Worm (Caenorhabditis elegans) whole organism, L1 larva: ENCODE results near the gene srw-79.

Experiments used
- C04F5.9 ChIP-seq: sonication (generic microtip); optimal IDR thresholded peaks from 2 replicates; lab custom pipeline; 2016; ENCODE audit warnings: missing genetic modification characterization, missing compliant biosample characterization
- C34B4.2 ChIP-seq: sonication (generic microtip); optimal IDR thresholded peaks from 2 replicates; lab custom pipeline; 2017; ENCODE audit warnings: mild to moderate bottlenecking, missing genetic modification characterization, missing compliant biosample characterization
- F16B12.6 ChIP-seq: fragments of 150-350 bp; optimal IDR thresholded peaks from 2 replicates; lab custom pipeline; 2014; ENCODE audit warnings: missing biosample characterization, missing genetic modification characterization
- aha-1 ChIP-seq: fragments of 150-350 bp; optimal IDR thresholded peaks from 2 replicates; lab custom pipeline; 2014; ENCODE audit warnings: missing biosample characterization, missing genetic modification characterization
- blmp-1 ChIP-seq: fragments of 150-350 bp; optimal IDR thresholded peaks from 2 replicates; lab custom pipeline; 2014; ENCODE audit warnings: missing biosample characterization, missing genetic modification characterization
- ceh-8 ChIP-seq: fragments of 200-800 bp; sonication (Bioruptor generic); optimal IDR thresholded peaks from 2 replicates; lab custom pipeline; 2018; ENCODE audit warnings: mild to moderate bottlenecking, missing genetic modification characterization, moderate library complexity, missing compliant biosample characterization
- ceh-88 ChIP-seq: fragments of 200-800 bp; sonication (Bioruptor generic); IDR thresholded peaks from 2 replicates; pipeline ENCODE4 v1.3.6; 2022; ENCODE audit warnings: missing genetic modification characterization, missing compliant biosample characterization
- ces-1 ChIP-seq: fragments of 150-350 bp; optimal IDR thresholded peaks from 2 replicates; lab custom pipeline; 2014; ENCODE audit warnings: missing biosample characterization, missing genetic modification reagents, missing genetic modification characterization
- dsc-1 ChIP-seq: sonication (generic microtip); optimal IDR thresholded peaks from 2 replicates; lab custom pipeline; 2016; ENCODE audit warnings: mild to moderate bottlenecking, missing genetic modification characterization, missing compliant biosample characterization
- efl-1 ChIP-seq, 4 experiments: fragments of 150-350 bp; optimal IDR thresholded peaks in 3 of 4; peaks in 1 of 4; 1 replicate in 1 of 4; 2 replicates in 3 of 4; lab custom pipeline; 2014; ENCODE audit warnings: missing biosample characterization in 2 of 4, missing genetic modification characterization in 2 of 4, missing genetic modification reagents in 2 of 4
- efl-3 ChIP-seq: fragments of 200-800 bp; sonication (Bioruptor generic); optimal IDR thresholded peaks from 2 replicates; lab custom pipeline; 2018; ENCODE audit warnings: mild to moderate bottlenecking, missing genetic modification characterization, missing compliant biosample characterization
- egl-27 ChIP-seq, 2 experiments: fragments of 150-350 bp in 1 of 2; sonication (generic microtip); optimal IDR thresholded peaks; 3 replicates each; lab custom pipeline; 2017 to 2018; ENCODE audit warnings: missing biosample characterization in 2 of 2, missing genetic modification characterization in 2 of 2, missing genetic modification reagents in 2 of 2
- elt-2 ChIP-seq: sonication (generic microtip); optimal IDR thresholded peaks from 2 replicates; lab custom pipeline; 2016; ENCODE audit warnings: missing genetic modification characterization, mild to moderate bottlenecking, inconsistent platforms, missing compliant biosample characterization, missing genetic modification reagents
- elt-3 ChIP-seq, 6 experiments: fragments of 150-350 bp in 1 of 6; sonication (generic microtip); optimal IDR thresholded peaks; 2 replicates each; lab custom pipeline; 2017 to 2018; ENCODE audit warnings: missing biosample characterization in 6 of 6, missing genetic modification characterization in 6 of 6, inconsistent platforms in 1 of 6
- ets-5 ChIP-seq: fragments of 200-800 bp; sonication (Bioruptor generic); IDR thresholded peaks from 2 replicates; pipeline ENCODE4 v1.3.6; 2022; ENCODE audit warnings: missing genetic modification characterization, missing compliant biosample characterization
- fkh-10 ChIP-seq: sonication (generic microtip); optimal IDR thresholded peaks from 2 replicates; lab custom pipeline; 2017; ENCODE audit warnings: missing biosample characterization, missing genetic modification reagents, missing genetic modification characterization
- fkh-4 ChIP-seq: sonication (generic microtip); optimal IDR thresholded peaks from 2 replicates; lab custom pipeline; 2016; ENCODE audit warnings: missing compliant biosample characterization, missing genetic modification characterization, borderline replicate concordance
- fkh-8 ChIP-seq: sonication (generic microtip); optimal IDR thresholded peaks from 2 replicates; lab custom pipeline; 2016; ENCODE audit warnings: mild to moderate bottlenecking, missing genetic modification characterization, missing compliant biosample characterization
- fos-1 ChIP-seq: fragments of 150-350 bp; optimal IDR thresholded peaks from 2 replicates; lab custom pipeline; 2014; ENCODE audit warnings: missing biosample characterization, missing genetic modification characterization
- hpl-2 ChIP-seq: fragments of 150-350 bp; optimal IDR thresholded peaks from 2 replicates; lab custom pipeline; 2014; ENCODE audit warnings: missing biosample characterization, missing genetic modification reagents, missing genetic modification characterization
- irx-1 ChIP-seq: sonication (generic microtip); optimal IDR thresholded peaks from 2 replicates; lab custom pipeline; 2016; ENCODE audit warnings: missing genetic modification characterization, missing compliant biosample characterization
- isw-1 ChIP-seq: fragments of 200-800 bp; sonication (Bioruptor generic); IDR thresholded peaks from 2 replicates; pipeline ENCODE4 v1.3.6; 2022; ENCODE audit warnings: missing genetic modification characterization, missing compliant biosample characterization
- lin-14 ChIP-seq: fragments of 200-800 bp; sonication (Bioruptor generic); optimal IDR thresholded peaks from 2 replicates; lab custom pipeline; 2018; ENCODE audit warnings: mild to moderate bottlenecking, missing genetic modification characterization, moderate library complexity, missing compliant biosample characterization
- lin-15B ChIP-seq: fragments of 150-350 bp; sonication (generic microtip); optimal IDR thresholded peaks from 3 replicates; lab custom pipeline; 2014; ENCODE audit warnings: missing biosample characterization, missing genetic modification characterization
- lin-35 ChIP-seq, 2 experiments: fragments of 150-350 bp; optimal IDR thresholded peaks; 2 replicates each; lab custom pipeline; 2014; ENCODE audit warnings: missing biosample characterization in 2 of 2, missing genetic modification characterization in 2 of 2, missing genetic modification reagents in 2 of 2
- lir-3 ChIP-seq: sonication (generic microtip); optimal IDR thresholded peaks from 2 replicates; lab custom pipeline; 2016; ENCODE audit warnings: mild to moderate bottlenecking, missing genetic modification characterization, moderate library complexity, missing compliant biosample characterization; ENCODE audit not compliant: poor library complexity
- lsy-2 ChIP-seq, 2 experiments: fragments of 150-350 bp; optimal IDR thresholded peaks; 2 replicates each; lab custom pipeline; 2014; ENCODE audit warnings: missing biosample characterization in 2 of 2, missing genetic modification characterization in 2 of 2
- mab-9 ChIP-seq: fragments of 200-800 bp; sonication (Bioruptor generic); IDR thresholded peaks from 2 replicates; pipeline ENCODE4 v1.3.6; 2022; ENCODE audit warnings: missing genetic modification reagents, missing genetic modification characterization, missing compliant biosample characterization
- nhr-12 ChIP-seq: sonication (generic microtip); optimal IDR thresholded peaks from 2 replicates; lab custom pipeline; 2017; ENCODE audit warnings: missing biosample characterization, missing genetic modification characterization
- nhr-19 ChIP-seq: fragments of 200-800 bp; sonication (Bioruptor generic); conservative IDR thresholded peaks from 2 replicates; pipeline ENCODE4 v1.3.6; 2022; ENCODE audit warnings: missing genetic modification characterization, missing compliant biosample characterization
- nhr-20 ChIP-seq: sonication (generic microtip); optimal IDR thresholded peaks from 2 replicates; lab custom pipeline; 2016; ENCODE audit warnings: mild to moderate bottlenecking, missing genetic modification characterization, missing compliant biosample characterization
- nhr-28 ChIP-seq: fragments of 150-350 bp; optimal IDR thresholded peaks from 2 replicates; lab custom pipeline; 2014; ENCODE audit warnings: missing biosample characterization, missing genetic modification characterization
- nhr-47 ChIP-seq: sonication (generic microtip); optimal IDR thresholded peaks from 2 replicates; lab custom pipeline; 2016; ENCODE audit warnings: mild to moderate bottlenecking, missing genetic modification characterization, moderate library complexity, missing compliant biosample characterization
- nhr-85 ChIP-seq: sonication (generic microtip); peaks from one replicate; lab custom pipeline; 2016; ENCODE audit warnings: missing genetic modification characterization, inconsistent platforms, missing compliant biosample characterization
- pax-3 ChIP-seq: fragments of 200-800 bp; sonication (Bioruptor generic); optimal IDR thresholded peaks from 2 replicates; lab custom pipeline; 2018; ENCODE audit warnings: mild to moderate bottlenecking, missing genetic modification characterization, moderate library complexity, missing compliant biosample characterization
- rnt-1 ChIP-seq: sonication (generic microtip); optimal IDR thresholded peaks from 2 replicates; lab custom pipeline; 2016; ENCODE audit warnings: mild to moderate bottlenecking, missing genetic modification characterization, moderate library complexity, missing compliant biosample characterization
- skn-1 ChIP-seq: fragments of 150-350 bp; optimal IDR thresholded peaks from 2 replicates; lab custom pipeline; 2014; ENCODE audit warnings: missing biosample characterization, missing genetic modification characterization
- snpc-4 ChIP-seq: fragments of 150-350 bp; optimal IDR thresholded peaks from 2 replicates; lab custom pipeline; 2014; ENCODE audit warnings: missing biosample characterization, missing genetic modification characterization
- snu-23 ChIP-seq: sonication (generic microtip); optimal IDR thresholded peaks from 2 replicates; lab custom pipeline; 2016; ENCODE audit warnings: missing genetic modification characterization, missing compliant biosample characterization
- sox-4 ChIP-seq: sonication (generic microtip); optimal IDR thresholded peaks from 2 replicates; lab custom pipeline; 2016; ENCODE audit warnings: missing genetic modification characterization, missing compliant biosample characterization
- swsn-7 ChIP-seq: sonication (generic microtip); optimal IDR thresholded peaks from 2 replicates; lab custom pipeline; 2016; ENCODE audit warnings: missing genetic modification characterization, missing compliant biosample characterization
- tbx-2 ChIP-seq: sonication (generic microtip); optimal IDR thresholded peaks from 2 replicates; lab custom pipeline; 2016; ENCODE audit warnings: missing genetic modification characterization, missing compliant biosample characterization
- tlp-1 ChIP-seq: fragments of 150-350 bp; optimal IDR thresholded peaks from 2 replicates; lab custom pipeline; 2014; ENCODE audit warnings: missing biosample characterization, missing genetic modification characterization
- unc-130 ChIP-seq: fragments of 150-350 bp; optimal IDR thresholded peaks from 2 replicates; lab custom pipeline; 2017; ENCODE audit warnings: missing biosample characterization, missing genetic modification characterization, inconsistent platforms
- vab-15 ChIP-seq: sonication (generic microtip); optimal IDR thresholded peaks from 2 replicates; lab custom pipeline; 2017; ENCODE audit warnings: missing genotype, mild to moderate bottlenecking, missing genetic modification characterization, missing compliant biosample characterization
- zag-1 ChIP-seq: fragments of 150-350 bp; optimal IDR thresholded peaks from 2 replicates; lab custom pipeline; 2014; ENCODE audit warnings: missing biosample characterization, missing genetic modification characterization

srw-79 gene

ce11 chrII:2955656-2956115 lies 9.1 kb downstream of the srw-79 start, which contains the start of gene irld-48:
Gene irld-48 (plus strand): TSS chrII:2956065.
- TF ChIP-seq fkh-10 (no peak), ceh-88 (GFP tag; lab: Robert Waterston, UW) (no peak), blmp-1 (tag; lab: Kevin White, UChicago) (no peak), swsn-7 (no peak), nhr-19 (no peak), aha-1 (tag; lab: Kevin White, UChicago) (no peak), efl-1 (optimal IDR thresholded peaks at IDR 0.05; lab: Kevin White, UChicago) (no peak), efl-1 (GFP tag; optimal IDR thresholded peaks at IDR 0.05 in 1 of 2; lab: Kevin White, UChicago) (no peak), elt-2 (tag; lab: Kevin White, UChicago) (no peak), ets-5 (GFP tag; lab: Robert Waterston, UW) (no peak), nhr-47 (tag; lab: Kevin White, UChicago) (no peak), C34B4.2 (tag; lab: Kevin White, UChicago) (no peak), dsc-1 (tag; lab: Kevin White, UChicago) (no peak), snpc-4 (tag; lab: Kevin White, UChicago) (no peak), rnt-1 (tag; lab: Kevin White, UChicago) (no peak), zag-1 (tag; lab: Kevin White, UChicago) (no peak), tbx-2 (tag; lab: Kevin White, UChicago) (no peak), nhr-85 (tag; lab: Kevin White, UChicago) (no peak), lsy-2 (tag; optimal IDR thresholded peaks at IDR 0.05; lab: Kevin White, UChicago) (no peak)

- TF ChIP-seq F16B12.6 (tag; lab: Kevin White, UChicago) (no peak), irx-1 (tag; lab: Kevin White, UChicago) (no peak), fkh-4 (tag; lab: Kevin White, UChicago) (no peak), elt-2 (tag; lab: Kevin White, UChicago) (no peak), fos-1 (no peak), egl-27 (tag; optimal IDR thresholded peaks at IDR 0.05; lab: Kevin White, UChicago) (no peak)
- TF ChIP-seq, all 84 proteins: peak for 0
Observed at ce11 chrII:2958308-2958707, 11.8 kb downstream of the srw-79 start, which contains the start of gene srw-60. Gene srw-60 (plus strand): TSS chrII:2958608.

- no peak for TF ChIP-seq unc-130
- no peak for TF ChIP-seq skn-1 (tag; lab: Kevin White, UChicago)
- peak; percentile 29 for TF ChIP-seq fkh-8 (tag; lab: Kevin White, UChicago)
- no peak for TF ChIP-seq rnt-1 (tag; lab: Kevin White, UChicago)
- no peak for TF ChIP-seq C04F5.9 (tag; lab: Kevin White, UChicago)
- peak; percentile 36 for TF ChIP-seq ceh-8
- TF ChIP-seq vab-15, result no peak
- TF ChIP-seq snu-23 (GFP tag; lab: Kevin White, UChicago), result no peak
- TF ChIP-seq elt-2 (tag; lab: Kevin White, UChicago), result no peak
- no peak for TF ChIP-seq lir-3 (tag; lab: Kevin White, UChicago)
- no peak for TF ChIP-seq elt-3 (tag; optimal IDR thresholded peaks at IDR 0.05; lab: Kevin White, UChicago)
- peak; percentile 71 for TF ChIP-seq nhr-20 (tag; lab: Kevin White, UChicago)
- TF ChIP-seq swsn-7, result peak; percentile 53
- TF ChIP-seq efl-3, result no peak
- TF ChIP-seq lin-35 (GFP tag; optimal IDR thresholded peaks at IDR 0.05; lab: Kevin White, UChicago), result peak in 1 of 2 experiments; percentile 31
- no peak for TF ChIP-seq pax-3 (tag; lab: Kevin White, UChicago)
- TF ChIP-seq egl-27 (tag; optimal IDR thresholded peaks at IDR 0.05; lab: Kevin White, UChicago), result no peak
- TF ChIP-seq ces-1, result peak; percentile 6
- peak; percentile 40; the same call in 1 of the 2 replicates for TF ChIP-seq isw-1 (GFP tag; lab: Robert Waterston, UW)
- TF ChIP-seq sox-4 (tag; lab: Kevin White, UChicago), result no peak
- TF ChIP-seq tlp-1, result no peak
- TF ChIP-seq nhr-12 (tag; lab: Kevin White, UChicago), result no peak
- 0 out of 2 replicates have a peak, but pooled peaks have one; percentile 32 for TF ChIP-seq mab-9 (GFP tag; lab: Robert Waterston, UW)
- TF ChIP-seq tbx-2 (tag; lab: Kevin White, UChicago), result peak; percentile 38
- TF ChIP-seq hpl-2, result no peak
- no peak for TF ChIP-seq F16B12.6 (tag; lab: Kevin White, UChicago)
- TF ChIP-seq nhr-28, result no peak
- no peak for TF ChIP-seq lin-15B (tag; lab: Kevin White, UChicago)
- TF ChIP-seq nhr-19, result no peak
- TF ChIP-seq C34B4.2 (tag; lab: Kevin White, UChicago), result no peak
- TF ChIP-seq lin-14 (GFP tag; lab: Kevin White, UChicago), result peak; percentile 93
- no peak for TF ChIP-seq nhr-47 (tag; lab: Kevin White, UChicago)
- peak in 1 of 2 experiments; percentile 28 for TF ChIP-seq lsy-2 (tag; optimal IDR thresholded peaks at IDR 0.05; lab: Kevin White, UChicago)
Observed at ce11 chrII:2962531-2963164, 16.1 kb downstream of the srw-79 start.
